Worm (Caenorhabditis elegans) whole organism, young adult: ENCODE measurements around the gene npp-5.

Experiments
- B0035.1 ChIP-seq: sonication (generic microtip); optimal IDR thresholded peaks from 2 replicates; lab custom pipeline; 2016; ENCODE audit warnings: missing genetic modification characterization, mild to moderate bottlenecking, missing compliant biosample characterization, missing genotype, missing genetic modification reagents
- B0261.1 ChIP-seq: sonication (generic microtip); optimal IDR thresholded peaks from 2 replicates; lab custom pipeline; 2016; ENCODE audit warnings: mild to moderate bottlenecking, missing genetic modification characterization, moderate library complexity, missing compliant biosample characterization
- C06A6.2 ChIP-seq: fragments of 200-800 bp; sonication (Bioruptor generic); conservative IDR thresholded peaks from 2 replicates; pipeline ENCODE4 v1.3.6; 2022; ENCODE audit warnings: missing genetic modification characterization, missing compliant biosample characterization
- F37B4.10 ChIP-seq: fragments of 200-800 bp; sonication (Bioruptor generic); IDR thresholded peaks from 2 replicates; pipeline ENCODE4 v1.3.6; 2022; ENCODE audit warnings: missing genetic modification characterization, missing compliant biosample characterization
- F57A8.1 ChIP-seq: fragments of 200-800 bp; sonication (Bioruptor generic); optimal IDR thresholded peaks from 2 replicates; lab custom pipeline; 2018; ENCODE audit warnings: mild to moderate bottlenecking, missing genetic modification characterization, moderate library complexity, missing compliant biosample characterization
- F57C9.4 ChIP-seq: sonication (generic microtip); optimal IDR thresholded peaks from 2 replicates; lab custom pipeline; 2017; ENCODE audit warnings: mild to moderate bottlenecking, missing genetic modification characterization, missing compliant biosample characterization
- K12H6.12 ChIP-seq: fragments of 200-800 bp; sonication (Bioruptor generic); optimal IDR thresholded peaks from 2 replicates; lab custom pipeline; 2018; ENCODE audit warnings: mild to moderate bottlenecking, missing genetic modification characterization, missing compliant biosample characterization
- T26A5.8 ChIP-seq: sonication (generic microtip); optimal IDR thresholded peaks from 2 replicates; lab custom pipeline; 2016; ENCODE audit warnings: missing genetic modification characterization, missing compliant biosample characterization
- Y79H2A.3 ChIP-seq: fragments of 200-800 bp; sonication (Bioruptor generic); conservative IDR thresholded peaks from 2 replicates; pipeline ENCODE4 v1.3.6; 2022; ENCODE audit warnings: missing genetic modification reagents, missing genetic modification characterization, missing compliant biosample characterization
- Y95B8A.8 ChIP-seq: fragments of 200-800 bp; sonication (Bioruptor generic); IDR thresholded peaks from 2 replicates; pipeline ENCODE4 v1.3.6; 2022; ENCODE audit warnings: missing genetic modification reagents, missing genetic modification characterization, missing compliant biosample characterization
- akir-1 ChIP-seq: fragments of 200-800 bp; sonication (Bioruptor generic); optimal IDR thresholded peaks from 2 replicates; lab custom pipeline; 2018; ENCODE audit warnings: mild to moderate bottlenecking, missing genetic modification characterization, moderate library complexity, missing compliant biosample characterization
- aptf-3 ChIP-seq: fragments of 200-800 bp; sonication (Bioruptor generic); IDR thresholded peaks from 2 replicates; pipeline ENCODE4 v1.3.6; 2022; ENCODE audit warnings: missing genetic modification characterization, missing compliant biosample characterization
- atf-7 ChIP-seq: sonication (generic microtip); optimal IDR thresholded peaks from 2 replicates; lab custom pipeline; 2017; ENCODE audit warnings: mild to moderate bottlenecking, missing genetic modification characterization, missing compliant biosample characterization
- athp-1 ChIP-seq: sonication (generic microtip); optimal IDR thresholded peaks from 2 replicates; lab custom pipeline; 2017; ENCODE audit warnings: mild to moderate bottlenecking, missing genetic modification characterization, missing compliant biosample characterization
- bed-1 ChIP-seq: fragments of 200-800 bp; sonication (Bioruptor generic); IDR thresholded peaks from 2 replicates; pipeline ENCODE4 v1.3.6; 2022; ENCODE audit warnings: missing genetic modification reagents, missing genetic modification characterization, missing compliant biosample characterization
- bed-2 ChIP-seq: fragments of 200-800 bp; sonication (Bioruptor generic); IDR thresholded peaks from 2 replicates; pipeline ENCODE4 v1.3.6; 2022; ENCODE audit warnings: missing genetic modification reagents, missing genetic modification characterization, missing compliant biosample characterization
- ceh-40 ChIP-seq: fragments of 200-800 bp; sonication (Bioruptor generic); IDR thresholded peaks from 2 replicates; pipeline ENCODE4 v1.3.6; 2022; ENCODE audit warnings: missing genetic modification characterization, missing compliant biosample characterization
- ceh-79 ChIP-seq: sonication (generic microtip); optimal IDR thresholded peaks from 2 replicates; lab custom pipeline; 2017; ENCODE audit warnings: mild to moderate bottlenecking, missing genetic modification characterization, missing compliant biosample characterization
- dpff-1 ChIP-seq: sonication (generic microtip); optimal IDR thresholded peaks from 2 replicates; lab custom pipeline; 2017; ENCODE audit warnings: mild to moderate bottlenecking, missing genetic modification characterization, missing compliant biosample characterization
- egl-44 ChIP-seq: fragments of 200-800 bp; sonication (Bioruptor generic); IDR thresholded peaks from 2 replicates; pipeline ENCODE4 v1.3.6; 2022; ENCODE audit warnings: missing genetic modification reagents, missing genetic modification characterization, missing compliant biosample characterization
- ets-4 ChIP-seq: fragments of 200-800 bp; sonication (Bioruptor generic); optimal IDR thresholded peaks from 2 replicates; lab custom pipeline; 2018; ENCODE audit warnings: mild to moderate bottlenecking, missing genetic modification characterization, missing compliant biosample characterization
- fkh-3 ChIP-seq: sonication (generic microtip); optimal IDR thresholded peaks from 2 replicates; lab custom pipeline; 2016; ENCODE audit warnings: mild to moderate bottlenecking, missing genetic modification characterization, missing compliant biosample characterization
- gei-17 ChIP-seq: fragments of 200-800 bp; sonication (Bioruptor generic); optimal IDR thresholded peaks from 2 replicates; lab custom pipeline; 2018; ENCODE audit warnings: mild to moderate bottlenecking, missing genetic modification characterization, missing compliant biosample characterization
- hlh-26 ChIP-seq: fragments of 200-800 bp; sonication (Bioruptor generic); conservative IDR thresholded peaks from 2 replicates; pipeline ENCODE4 v1.3.6; 2022; ENCODE audit warnings: missing genetic modification reagents, missing genetic modification characterization, missing compliant biosample characterization
- hmg-20 ChIP-seq: fragments of 200-800 bp; sonication (Bioruptor generic); IDR thresholded peaks from 2 replicates; pipeline ENCODE4 v1.3.6; 2022; ENCODE audit warnings: missing genetic modification reagents, missing genetic modification characterization, missing compliant biosample characterization
- hrde-1 ChIP-seq: sonication (generic microtip); optimal IDR thresholded peaks from 2 replicates; lab custom pipeline; 2016; ENCODE audit warnings: missing genetic modification characterization, mild to moderate bottlenecking, missing compliant biosample characterization, moderate library complexity, missing genotype, missing genetic modification reagents, borderline replicate concordance
- hsf-1 ChIP-seq: fragments of 200-800 bp; sonication (Bioruptor generic); IDR thresholded peaks from 2 replicates; pipeline ENCODE4 v1.3.6; 2022; ENCODE audit warnings: missing genetic modification reagents, missing genetic modification characterization, missing compliant biosample characterization
- lag-1 ChIP-seq: fragments of 200-800 bp; sonication (Bioruptor generic); IDR thresholded peaks from 2 replicates; pipeline ENCODE4 v1.3.6; 2022; ENCODE audit warnings: missing genetic modification reagents, missing genetic modification characterization, missing compliant biosample characterization
- let-526 ChIP-seq: fragments of 200-800 bp; sonication (Bioruptor generic); IDR thresholded peaks from 2 replicates; pipeline ENCODE4 v1.3.6; 2022; ENCODE audit warnings: missing genetic modification reagents, missing genetic modification characterization, missing compliant biosample characterization
- lin-26 ChIP-seq: fragments of 200-800 bp; sonication (Bioruptor generic); IDR thresholded peaks from 2 replicates; pipeline ENCODE4 v1.3.6; 2022; ENCODE audit warnings: missing genetic modification reagents, missing genetic modification characterization, missing compliant biosample characterization
- lin-40 ChIP-seq: sonication (generic microtip); optimal IDR thresholded peaks from 2 replicates; lab custom pipeline; 2016; ENCODE audit warnings: missing genetic modification characterization, mild to moderate bottlenecking, missing compliant biosample characterization, missing genotype, missing genetic modification reagents
- lir-1 ChIP-seq: fragments of 200-800 bp; sonication (Bioruptor generic); conservative IDR thresholded peaks from 2 replicates; pipeline ENCODE4 v1.3.6; 2022; ENCODE audit warnings: missing genetic modification reagents, missing genetic modification characterization, missing compliant biosample characterization
- madf-6 ChIP-seq: fragments of 200-800 bp; sonication (Bioruptor generic); IDR thresholded peaks from 2 replicates; pipeline ENCODE4 v1.3.6; 2022; ENCODE audit warnings: missing genetic modification reagents, missing genetic modification characterization, missing compliant biosample characterization
- madf-8 ChIP-seq: fragments of 200-800 bp; sonication (Bioruptor generic); conservative IDR thresholded peaks from 2 replicates; pipeline ENCODE4 v1.3.6; 2022; ENCODE audit warnings: missing genetic modification reagents, missing genetic modification characterization, missing compliant biosample characterization
- mel-28 ChIP-seq: sonication (generic microtip); optimal IDR thresholded peaks from 2 replicates; lab custom pipeline; 2016; ENCODE audit warnings: borderline replicate concordance, mild to moderate bottlenecking, missing genetic modification characterization, missing compliant biosample characterization
- mxl-1 ChIP-seq: sonication (generic microtip); optimal IDR thresholded peaks from 2 replicates; lab custom pipeline; 2016; ENCODE audit warnings: missing genetic modification characterization, missing compliant biosample characterization
- nfya-1 ChIP-seq: sonication (generic microtip); optimal IDR thresholded peaks from 2 replicates; lab custom pipeline; 2017; ENCODE audit warnings: antibody characterized with exemption, missing compliant biosample characterization, missing genetic modification characterization, borderline replicate concordance; ENCODE audit not compliant: insufficient read depth
- nfya-2 ChIP-seq: fragments of 200-800 bp; sonication (Bioruptor generic); IDR thresholded peaks from 2 replicates; pipeline ENCODE4 v1.3.6; 2022; ENCODE audit warnings: missing genetic modification reagents, missing genetic modification characterization, missing compliant biosample characterization
- pha-4 ChIP-seq: fragments of 150-350 bp; sonication (generic microtip); optimal IDR thresholded peaks from 2 replicates; lab custom pipeline; 2014; ENCODE audit warnings: missing biosample characterization, missing genetic modification reagents, missing genetic modification characterization
- rcor-1 ChIP-seq: fragments of 200-800 bp; sonication (Bioruptor generic); IDR thresholded peaks from 2 replicates; pipeline ENCODE4 v1.3.6; 2022; ENCODE audit warnings: missing genetic modification reagents, missing genetic modification characterization, missing compliant biosample characterization
- snpc-1.1 ChIP-seq: sonication (generic microtip); optimal IDR thresholded peaks from 2 replicates; lab custom pipeline; 2017; ENCODE audit warnings: missing genetic modification characterization, mild to moderate bottlenecking, missing compliant biosample characterization, antibody characterized with exemption, moderate library complexity, missing genotype, missing genetic modification reagents; ENCODE audit not compliant: insufficient read depth
- snpc-3.4 ChIP-seq: sonication (generic microtip); optimal IDR thresholded peaks from 2 replicates; lab custom pipeline; 2017; ENCODE audit warnings: missing genetic modification characterization, mild to moderate bottlenecking, missing compliant biosample characterization, antibody characterized with exemption, moderate library complexity, missing genotype, missing genetic modification reagents
- zfh-2 ChIP-seq: fragments of 200-800 bp; sonication (Bioruptor generic); conservative IDR thresholded peaks from 2 replicates; pipeline ENCODE4 v1.3.6; 2022; ENCODE audit warnings: missing genetic modification reagents, missing genetic modification characterization, missing compliant biosample characterization
- zim-3 ChIP-seq: sonication (generic microtip); optimal IDR thresholded peaks from 2 replicates; lab custom pipeline; 2017; ENCODE audit warnings: mild to moderate bottlenecking, missing genetic modification characterization, moderate library complexity, missing compliant biosample characterization
- ztf-18 ChIP-seq: sonication (generic microtip); optimal IDR thresholded peaks from 2 replicates; lab custom pipeline; 2016; ENCODE audit warnings: missing genotype, mild to moderate bottlenecking, missing genetic modification characterization, missing compliant biosample characterization
- ztf-22 ChIP-seq: fragments of 200-800 bp; sonication (Bioruptor generic); optimal IDR thresholded peaks from 2 replicates; lab custom pipeline; 2018; ENCODE audit warnings: mild to moderate bottlenecking, missing genetic modification characterization, moderate library complexity, missing compliant biosample characterization
- ztf-25 ChIP-seq: fragments of 200-800 bp; sonication (Bioruptor generic); IDR thresholded peaks from 2 replicates; pipeline ENCODE4 v1.3.6; 2022; ENCODE audit warnings: missing genetic modification reagents, missing genetic modification characterization, missing compliant biosample characterization
- ztf-3 ChIP-seq: fragments of 200-800 bp; sonication (Bioruptor generic); optimal IDR thresholded peaks from 2 replicates; lab custom pipeline; 2018; ENCODE audit warnings: mild to moderate bottlenecking, missing genetic modification characterization, missing compliant biosample characterization

The npp-5 gene

DNA sequence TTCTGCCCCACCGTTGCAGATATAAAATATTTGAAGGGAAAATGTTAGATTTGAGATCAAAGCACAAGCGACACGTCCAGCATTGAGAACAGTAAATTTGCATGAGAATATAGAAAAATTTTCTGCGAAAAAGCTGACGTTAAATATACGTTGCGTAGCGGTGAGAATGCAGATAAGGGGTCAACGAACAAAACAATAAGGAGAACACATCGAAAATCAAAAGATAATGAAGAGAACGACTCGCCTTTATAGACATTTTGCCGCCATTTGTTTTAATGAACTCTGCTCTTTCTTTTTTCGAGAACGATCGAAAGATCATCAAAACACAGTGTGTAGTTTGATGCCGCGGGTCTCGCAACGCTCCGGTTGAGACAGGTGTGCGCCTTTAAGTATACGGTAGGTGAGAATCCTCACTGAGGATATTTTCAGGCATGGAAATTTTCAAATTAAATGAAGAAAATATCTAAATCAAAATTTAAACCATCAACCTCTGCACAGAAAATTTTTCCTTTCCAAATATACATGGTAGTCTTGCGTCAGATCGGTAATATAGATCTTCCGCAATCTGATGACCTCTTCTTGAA is 3.4 kb downstream of the npp-5 start (continued):
- TF ChIP-seq egl-44 (GFP tag; lab: Robert Waterston, UW) (no peak), madf-6 (GFP tag; lab: Robert Waterston, UW) (peak; percentile 96), B0035.1 (tag; lab: Kevin White, UChicago) (no peak), atf-7 (tag; lab: Kevin White, UChicago) (no peak), ztf-3 (GFP tag; lab: Kevin White, UChicago) (no peak), zim-3 (tag; lab: Kevin White, UChicago) (no peak), Y95B8A.8 (no peak), snpc-1.1 (tag; lab: Kevin White, UChicago) (no peak), ceh-40 (GFP tag; lab: Robert Waterston, UW) (no peak), lin-26 (GFP tag; lab: Robert Waterston, UW) (0 out of 2 replicates have a peak, but pooled peaks have one; percentile 36), F57C9.4 (tag; lab: Kevin White, UChicago) (no peak), F37B4.10 (GFP tag; lab: Robert Waterston, UW) (no peak), lir-1 (GFP tag; lab: Robert Waterston, UW) (no peak), mel-28 (tag; lab: Kevin White, UChicago) (no peak), lin-40 (tag; lab: Kevin White, UChicago) (no peak), ztf-22 (GFP tag; lab: Kevin White, UChicago) (no peak), mxl-1 (no peak), pha-4 (tag; lab: Kevin White, UChicago) (no peak), rcor-1 (peak; percentile 33; the same call in 1 of the 2 replicates), T26A5.8 (tag; lab: Kevin White, UChicago) (no peak), let-526 (GFP tag; lab: Robert Waterston, UW) (no peak), Y79H2A.3 (GFP tag; lab: Robert Waterston, UW) (0 out of 2 replicates have a peak, but pooled peaks have one; percentile 59), K12H6.12 (tag; lab: Kevin White, UChicago) (no peak), ceh-79 (tag; lab: Kevin White, UChicago) (no peak), gei-17 (GFP tag; lab: Kevin White, UChicago) (no peak), aptf-3 (GFP tag; lab: Robert Waterston, UW) (no peak), akir-1 (GFP tag; lab: Kevin White, UChicago) (no peak), athp-1 (peak; percentile 60), bed-2 (no peak), F57A8.1 (GFP tag; lab: Kevin White, UChicago) (no peak), ztf-25 (no peak), dpff-1 (tag; lab: Kevin White, UChicago) (no peak), zfh-2 (GFP tag; lab: Robert Waterston, UW) (no peak), hlh-26 (GFP tag; lab: Robert Waterston, UW) (no peak), hsf-1 (GFP tag; lab: Robert Waterston, UW) (peak; percentile 92), ztf-18 (tag; lab: Kevin White, UChicago) (peak; percentile 32), lag-1 (no peak), C06A6.2 (GFP tag; lab: Robert Waterston, UW) (no peak), hmg-20 (GFP tag; lab: Robert Waterston, UW) (peak; percentile 54; the same call in 1 of the 2 replicates), nfya-2 (GFP tag; lab: Robert Waterston, UW) (no peak), hrde-1 (tag; lab: Kevin White, UChicago) (peak; percentile 62), snpc-3.4 (tag; lab: Kevin White, UChicago) (peak; percentile 75), fkh-3 (no peak), bed-1 (GFP tag; lab: Robert Waterston, UW) (no peak), madf-8 (GFP tag; lab: Robert Waterston, UW) (peak; percentile 84), nfya-1 (tag; lab: Kevin White, UChicago) (no peak), B0261.1 (tag; lab: Kevin White, UChicago) (no peak), ets-4 (no peak)
